Worm (Caenorhabditis elegans): ENCODE data around the gene C49A9.4.

- TF ChIP-seq pqm-1 (tag; optimal IDR thresholded peaks at IDR 0.05), result no peak
- TF ChIP-seq snpc-4 (tag; optimal IDR thresholded peaks at IDR 0.05), result no peak
- no peak for TF ChIP-seq ceh-20 (GFP tag; IDR thresholded peaks at IDR 0.05)
- no peak for TF ChIP-seq nhr-11 (tag; optimal IDR thresholded peaks at IDR 0.05)
- TF ChIP-seq nhr-28 (tag; optimal IDR thresholded peaks at IDR 0.05), result no peak
- no peak for TF ChIP-seq ceh-82 (tag; optimal IDR thresholded peaks at IDR 0.05)
- TF ChIP-seq pha-4 (GFP tag; IDR thresholded peaks at IDR 0.05), result no peak
- no peak for TF ChIP-seq pha-4 (tag; optimal IDR thresholded peaks at IDR 0.05)
- no peak for TF ChIP-seq unc-39 (tag; optimal IDR thresholded peaks at IDR 0.05)
- no peak for TF ChIP-seq egl-27 (tag; optimal IDR thresholded peaks at IDR 0.05)
- no peak for TF ChIP-seq lir-3 (tag; optimal IDR thresholded peaks at IDR 0.05)
- TF ChIP-seq ama-1 (optimal IDR thresholded peaks at IDR 0.05), result no peak
- no peak for TF ChIP-seq nhr-10 (tag; optimal IDR thresholded peaks at IDR 0.05)
- TF ChIP-seq lsy-2 (tag; optimal IDR thresholded peaks at IDR 0.05), result no peak
Observed at ce11 chrIV:6177383-6177782, 42.1 kb upstream of the C49A9.4 start.

All from whole organism, L4 larva.